Fruit fly (Drosophila melanogaster) whole organism, embryonic: ENCODE data around the gene CG12814.

ENCODE experiments used
- Antp ChIP-seq: fragments of 200-800 bp; sonication (Bioruptor generic); optimal IDR thresholded peaks from 3 replicates; lab custom pipeline; 2016; ENCODE audit warnings: missing biosample characterization, missing genetic modification characterization
- Atf3 ChIP-seq: fragments of 200-800 bp; sonication (Bioruptor generic); optimal IDR thresholded peaks from 3 replicates; lab custom pipeline; 2016; ENCODE audit warnings: missing biosample characterization, missing genetic modification characterization
- Blimp-1 ChIP-seq: fragments of 200-800 bp; sonication (Bioruptor generic); optimal IDR thresholded peaks from 3 replicates; lab custom pipeline; 2018; ENCODE audit warnings: missing biosample characterization, missing genetic modification characterization, mild to moderate bottlenecking, moderate library complexity, missing genetic modification reagents
- CG10431 ChIP-seq: fragments of 200-800 bp; sonication (Bioruptor generic); optimal IDR thresholded peaks from 3 replicates; lab custom pipeline; 2018; ENCODE audit warnings: missing biosample characterization, mild to moderate bottlenecking, missing genetic modification characterization
- CG10979 ChIP-seq: fragments of 200-800 bp; sonication (Bioruptor generic); optimal IDR thresholded peaks from 2 replicates; lab custom pipeline; 2018; ENCODE audit warnings: missing biosample characterization, mild to moderate bottlenecking, missing genetic modification characterization, moderate library complexity
- CG11093 ChIP-seq: fragments of 200-800 bp; sonication (Bioruptor generic); IDR thresholded peaks from 3 replicates; pipeline ENCODE4 v1.3.6; 2022; ENCODE audit warnings: missing biosample characterization, missing genetic modification characterization
- CG12391 ChIP-seq: fragments of 200-800 bp; sonication (Bioruptor generic); optimal IDR thresholded peaks from 3 replicates; lab custom pipeline; 2018; ENCODE audit warnings: missing biosample characterization, mild to moderate bottlenecking, missing genetic modification characterization, moderate library complexity
- CG1529 ChIP-seq: fragments of 200-800 bp; sonication (Bioruptor generic); optimal IDR thresholded peaks from 3 replicates; lab custom pipeline; 2018; ENCODE audit warnings: missing biosample characterization, missing genetic modification characterization
- CG1602 ChIP-seq: fragments of 200-800 bp; sonication (Bioruptor generic); optimal IDR thresholded peaks from 3 replicates; lab custom pipeline; 2016; ENCODE audit warnings: missing biosample characterization, missing genetic modification characterization
- CG17802 ChIP-seq: fragments of 200-800 bp; sonication (Bioruptor generic); optimal IDR thresholded peaks from 2 replicates; lab custom pipeline; 2018; ENCODE audit warnings: missing biosample characterization, mild to moderate bottlenecking, missing genetic modification characterization, moderate library complexity
- CG2129 ChIP-seq: fragments of 200-800 bp; sonication (Bioruptor generic); IDR thresholded peaks from 2 replicates; pipeline ENCODE4 v1.3.6; 2022; ENCODE audit warnings: missing biosample characterization, missing genetic modification characterization; ENCODE audit not compliant: partially characterized antibody
- CG33557 ChIP-seq: fragments of 200-800 bp; sonication (Bioruptor generic); optimal IDR thresholded peaks from 2 replicates; lab custom pipeline; 2019; ENCODE audit warnings: missing biosample characterization, mild to moderate bottlenecking, missing genetic modification characterization, moderate library complexity
- CG4730 ChIP-seq: fragments of 200-800 bp; sonication (Bioruptor generic); IDR thresholded peaks from 2 replicates; pipeline ENCODE4 v1.3.6; 2022; ENCODE audit warnings: missing biosample characterization, missing genetic modification characterization
- CG8478 ChIP-seq: fragments of >200 bp; optimal IDR thresholded peaks from 2 replicates; lab custom pipeline; 2018
- CoRest ChIP-seq: fragments of 200-800 bp; sonication (Bioruptor generic); optimal IDR thresholded peaks from 3 replicates; lab custom pipeline; 2018; ENCODE audit warnings: missing biosample characterization, mild to moderate bottlenecking, missing genetic modification characterization, moderate library complexity
- Dad ChIP-seq: fragments of 200-800 bp; sonication (Bioruptor generic); optimal IDR thresholded peaks from 3 replicates; lab custom pipeline; 2016; ENCODE audit warnings: missing biosample characterization, missing genetic modification characterization
- Dfd ChIP-seq, 2 experiments: fragments of >200 bp; optimal IDR thresholded peaks; 2 replicates each; lab custom pipeline; 2017; ENCODE audit warnings: missing biosample characterization in 2 of 2, missing genetic modification characterization in 2 of 2
- Dip2 ChIP-seq: fragments of 200-800 bp; sonication (Bioruptor generic); IDR thresholded peaks from 2 replicates; pipeline ENCODE4 v1.3.6; 2022; ENCODE audit warnings: missing biosample characterization, missing genetic modification characterization
- Drgx ChIP-seq: fragments of 200-800 bp; sonication (Bioruptor generic); IDR thresholded peaks from 2 replicates; pipeline ENCODE4 v1.3.6; 2022; ENCODE audit warnings: missing biosample characterization, missing genetic modification characterization
- Elba2 ChIP-seq: fragments of 200-800 bp; sonication (Bioruptor generic); optimal IDR thresholded peaks from 3 replicates; lab custom pipeline; 2016; ENCODE audit warnings: missing biosample characterization, missing genetic modification characterization
- Fer1 ChIP-seq: fragments of 200-800 bp; sonication (Bioruptor generic); optimal IDR thresholded peaks from 2 replicates; lab custom pipeline; 2017; ENCODE audit warnings: missing biosample characterization, mild to moderate bottlenecking, missing genetic modification characterization
- HLH54F ChIP-seq: fragments of 200-800 bp; sonication (Bioruptor generic); optimal IDR thresholded peaks from 3 replicates; lab custom pipeline; 2016; ENCODE audit warnings: missing biosample characterization, missing genetic modification characterization
- Neu2 ChIP-seq: fragments of 200-800 bp; sonication (Bioruptor generic); optimal IDR thresholded peaks from 3 replicates; lab custom pipeline; 2016; ENCODE audit warnings: missing biosample characterization, missing genetic modification characterization, borderline replicate concordance
- Oli ChIP-seq: fragments of 200-800 bp; sonication (Bioruptor generic); optimal IDR thresholded peaks from 2 replicates; lab custom pipeline; 2018; ENCODE audit warnings: missing biosample characterization, mild to moderate bottlenecking, missing genetic modification characterization, moderate library complexity
- Tbp ChIP-seq: fragments of >200 bp; optimal IDR thresholded peaks from 2 replicates; lab custom pipeline; 2018; ENCODE audit warnings: missing biosample characterization, missing genetic modification characterization
- Usf ChIP-seq: fragments of 200-800 bp; sonication (Bioruptor generic); optimal IDR thresholded peaks from 2 replicates; lab custom pipeline; 2017; ENCODE audit warnings: missing genotype, missing biosample characterization, missing genetic modification characterization
- YL-1 ChIP-seq: fragments of 200-800 bp; sonication (Bioruptor generic); optimal IDR thresholded peaks from 3 replicates; lab custom pipeline; 2017; ENCODE audit warnings: missing biosample characterization, mild to moderate bottlenecking, missing genetic modification characterization
- ase ChIP-seq: fragments of 200-800 bp; sonication (Bioruptor generic); IDR thresholded peaks from 3 replicates; pipeline ENCODE4 v1.3.6; 2022; ENCODE audit warnings: missing biosample characterization, missing genetic modification characterization
- ash1 ChIP-seq: fragments of 200-800 bp; sonication (Bioruptor generic); optimal IDR thresholded peaks from 2 replicates; lab custom pipeline; 2018; ENCODE audit warnings: missing biosample characterization, mild to moderate bottlenecking, missing genetic modification characterization
- bab2 ChIP-seq: fragments of 200-800 bp; sonication (Bioruptor generic); optimal IDR thresholded peaks from 2 replicates; lab custom pipeline; 2016; ENCODE audit warnings: missing biosample characterization, missing genetic modification characterization
- bbx ChIP-seq: fragments of 200-800 bp; sonication (Bioruptor generic); IDR thresholded peaks from 2 replicates; pipeline ENCODE4 v1.3.6; 2022; ENCODE audit warnings: missing biosample characterization, missing genetic modification characterization; ENCODE audit not compliant: partially characterized antibody
- ci ChIP-seq: fragments of 200-800 bp; sonication (Bioruptor generic); IDR thresholded peaks from 3 replicates; pipeline ENCODE4 v1.3.6; 2022; ENCODE audit warnings: missing biosample characterization, missing genetic modification characterization
- croc ChIP-seq: fragments of 200-800 bp; sonication (Bioruptor generic); conservative IDR thresholded peaks from 3 replicates; pipeline ENCODE4 v1.3.6; 2022; ENCODE audit warnings: missing biosample characterization, missing genetic modification characterization
- cwo ChIP-seq: fragments of 200-800 bp; sonication (Bioruptor generic); optimal IDR thresholded peaks from 3 replicates; lab custom pipeline; 2017; ENCODE audit warnings: missing biosample characterization, missing genetic modification characterization, mild to moderate bottlenecking, moderate library complexity, missing genetic modification reagents
- eyg ChIP-seq: fragments of 200-800 bp; sonication (Bioruptor generic); optimal IDR thresholded peaks from 3 replicates; lab custom pipeline; 2016; ENCODE audit warnings: missing biosample characterization, missing genetic modification characterization
- fd102C ChIP-seq: fragments of 200-800 bp; sonication (Bioruptor generic); optimal IDR thresholded peaks from 2 replicates; lab custom pipeline; 2018; ENCODE audit warnings: missing biosample characterization, mild to moderate bottlenecking, missing genetic modification characterization, moderate library complexity
- fru ChIP-seq: fragments of >200 bp; optimal IDR thresholded peaks from 2 replicates; lab custom pipeline; 2017
- gce ChIP-seq: fragments of 200-800 bp; sonication (Bioruptor generic); IDR thresholded peaks from 3 replicates; pipeline ENCODE4 v1.3.6; 2022; ENCODE audit warnings: missing biosample characterization, missing genetic modification characterization
- gcm ChIP-seq: fragments of 200-800 bp; sonication (Bioruptor generic); optimal IDR thresholded peaks from 2 replicates; lab custom pipeline; 2019; ENCODE audit warnings: missing biosample characterization, mild to moderate bottlenecking, missing genetic modification characterization, moderate library complexity
- hbn ChIP-seq: fragments of 200-800 bp; sonication (Bioruptor generic); IDR thresholded peaks from 2 replicates; pipeline ENCODE4 v1.3.6; 2022; ENCODE audit warnings: missing biosample characterization, missing genetic modification characterization; ENCODE audit not compliant: partially characterized antibody
- jumu ChIP-seq: fragments of 200-800 bp; sonication (Bioruptor generic); optimal IDR thresholded peaks from 3 replicates; lab custom pipeline; 2016; ENCODE audit warnings: missing biosample characterization, missing genetic modification characterization
- kay ChIP-seq: fragments of 200-800 bp; sonication (Bioruptor generic); optimal IDR thresholded peaks from 2 replicates; lab custom pipeline; 2016; ENCODE audit warnings: missing biosample characterization, missing genetic modification characterization
- lilli ChIP-seq: fragments of 200-800 bp; sonication (Bioruptor generic); optimal IDR thresholded peaks from 3 replicates; lab custom pipeline; 2016; ENCODE audit warnings: missing biosample characterization, missing genetic modification characterization
- mam ChIP-seq: fragments of 200-800 bp; sonication (Bioruptor generic); optimal IDR thresholded peaks from 3 replicates; lab custom pipeline; 2016; ENCODE audit warnings: missing biosample characterization, missing genetic modification characterization
- pan ChIP-seq, 4 experiments: fragments of >200 bp in 3 of 4; fragments of 200-800 bp in 1 of 4; sonication (Bioruptor generic) in 1 of 4; optimal IDR thresholded peaks in 3 of 4; IDR thresholded peaks in 1 of 4; 2 replicates each; pipeline versions ENCODE4 v1.3.6 to Lab custom; 2017 to 2022; ENCODE audit warnings: missing biosample characterization in 2 of 4, missing genetic modification characterization in 2 of 4, mixed read lengths in 1 of 4
- pnt ChIP-seq: fragments of 200-800 bp; sonication (Bioruptor generic); optimal IDR thresholded peaks from 3 replicates; lab custom pipeline; 2016; ENCODE audit warnings: missing biosample characterization, missing genetic modification characterization
- rib ChIP-seq: fragments of 200-800 bp; sonication (Bioruptor generic); IDR thresholded peaks from 2 replicates; pipeline ENCODE4 v1.3.6; 2022; ENCODE audit warnings: missing biosample characterization, missing genetic modification characterization
- row ChIP-seq: fragments of 200-800 bp; sonication (Bioruptor generic); IDR thresholded peaks from 3 replicates; pipeline ENCODE4 v1.3.6; 2022; ENCODE audit warnings: missing biosample characterization, missing genetic modification characterization
- run ChIP-seq: fragments of 200-800 bp; sonication (Bioruptor generic); optimal IDR thresholded peaks from 3 replicates; lab custom pipeline; 2018; ENCODE audit warnings: missing biosample characterization, mild to moderate bottlenecking, missing genetic modification characterization
- sug ChIP-seq: fragments of 200-800 bp; optimal IDR thresholded peaks from 2 replicates; lab custom pipeline; 2019; ENCODE audit warnings: missing biosample characterization, mild to moderate bottlenecking, missing genetic modification characterization, moderate library complexity
- unpg ChIP-seq: fragments of 200-800 bp; sonication (Bioruptor generic); optimal IDR thresholded peaks from 3 replicates; lab custom pipeline; 2018; ENCODE audit warnings: missing biosample characterization, mild to moderate bottlenecking, missing genetic modification characterization, moderate library complexity
- wdn ChIP-seq: fragments of 200-800 bp; sonication (Bioruptor generic); IDR thresholded peaks from 2 replicates; pipeline ENCODE4 v1.3.6; 2022; ENCODE audit warnings: missing biosample characterization, missing genetic modification characterization

CG12814 gene

DNA sequence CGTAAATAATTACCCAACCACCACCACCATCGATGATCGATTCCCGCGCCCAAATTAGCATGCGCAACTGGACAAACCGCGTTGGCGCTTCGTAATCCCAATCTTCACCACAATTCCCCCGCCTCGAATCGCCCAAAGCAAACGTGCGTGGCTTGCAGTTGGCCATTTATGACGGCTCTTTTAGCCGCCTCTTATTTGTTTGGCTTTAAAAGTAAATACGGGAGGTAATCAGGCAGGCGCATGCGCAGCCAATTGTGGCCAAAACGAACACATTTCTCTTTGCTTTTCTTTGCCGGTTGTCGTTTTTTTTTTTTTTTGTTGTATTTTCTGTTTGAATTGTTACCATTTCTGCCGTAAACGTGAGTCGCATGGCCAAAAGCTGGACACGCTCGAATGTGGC is 38.8 kb downstream of the CG12814 start (continued):
- TF ChIP-seq cwo (GFP tag; lab: Kevin White, UChicago) (no peak), gcm (no peak), ci (GFP tag; lab: Robert Waterston, UW) (peak; percentile 69; the same call in 1 of the 3 replicates), CG33557 (GFP tag; lab: Kevin White, UChicago) (no peak), run (no peak), Atf3 (no peak), Drgx (GFP tag; lab: Robert Waterston, UW) (0 out of 2 replicates have a peak, but pooled peaks have one; percentile 7), mam (GFP tag; lab: Kevin White, UChicago) (no peak), croc (GFP tag; lab: Robert Waterston, UW) (no peak), CG1529 (GFP tag; lab: Kevin White, UChicago) (no peak), CG4730 (GFP tag; lab: Robert Waterston, UW) (no peak), Oli (no peak), CG2129 (no peak), kay (GFP tag; lab: Kevin White, UChicago) (no peak), ase (0 out of 3 replicates have a peak, but pooled peaks have one; percentile 10), Usf (GFP tag; lab: Kevin White, UChicago) (no peak), ash1 (GFP tag; lab: Kevin White, UChicago) (no peak), gce (peak; percentile 53; the same call in 1 of the 3 replicates), rib (GFP tag; lab: Robert Waterston, UW) (no peak), CG17802 (tag; lab: Kevin White, UChicago) (no peak), Elba2 (GFP tag; lab: Kevin White, UChicago) (no peak), fd102C (no peak), CoRest (no peak), CG1602 (GFP tag; lab: Kevin White, UChicago) (no peak), unpg (GFP tag; lab: Kevin White, UChicago) (no peak), fru (lab: Kevin White, UChicago) (no peak), lilli (GFP tag; lab: Kevin White, UChicago) (no peak), CG8478 (lab: Kevin White, UChicago) (no peak), sug (tag; lab: Kevin White, UChicago) (no peak), Fer1 (no peak), CG10979 (tag; lab: Kevin White, UChicago) (no peak), bab2 (no peak), CG12391 (tag; lab: Kevin White, UChicago) (no peak), Blimp-1 (GFP tag; lab: Kevin White, UChicago) (peak; percentile 35), Dad (GFP tag; lab: Kevin White, UChicago) (no peak), Tbp (no peak), eyg (GFP tag; lab: Kevin White, UChicago) (no peak), hbn (GFP tag; lab: Robert Waterston, UW) (no peak), CG10431 (no peak), pnt (no peak), pan (optimal IDR thresholded peaks at IDR 0.05; lab: Kevin White, UChicago) (no peak), pan (GFP tag; optimal IDR thresholded peaks at IDR 0.05 in 1 of 2, IDR thresholded peaks at IDR 0.05 in 1 of 2) (no peak), Antp (GFP tag; lab: Kevin White, UChicago) (no peak), Neu2 (GFP tag; lab: Kevin White, UChicago) (no peak), HLH54F (GFP tag; lab: Kevin White, UChicago) (no peak), YL-1 (GFP tag; lab: Kevin White, UChicago) (no peak), Dfd (GFP tag; optimal IDR thresholded peaks at IDR 0.05; lab: Kevin White, UChicago) (no peak), jumu (GFP tag; lab: Kevin White, UChicago) (no peak), bbx (GFP tag; lab: Robert Waterston, UW) (no peak), Dip2 (GFP tag; lab: Robert Waterston, UW) (no peak), CG11093 (GFP tag; lab: Robert Waterston, UW) (no peak), wdn (GFP tag; lab: Robert Waterston, UW) (no peak), row (GFP tag; lab: Robert Waterston, UW) (no peak)
